In the genomic region with DNA sequence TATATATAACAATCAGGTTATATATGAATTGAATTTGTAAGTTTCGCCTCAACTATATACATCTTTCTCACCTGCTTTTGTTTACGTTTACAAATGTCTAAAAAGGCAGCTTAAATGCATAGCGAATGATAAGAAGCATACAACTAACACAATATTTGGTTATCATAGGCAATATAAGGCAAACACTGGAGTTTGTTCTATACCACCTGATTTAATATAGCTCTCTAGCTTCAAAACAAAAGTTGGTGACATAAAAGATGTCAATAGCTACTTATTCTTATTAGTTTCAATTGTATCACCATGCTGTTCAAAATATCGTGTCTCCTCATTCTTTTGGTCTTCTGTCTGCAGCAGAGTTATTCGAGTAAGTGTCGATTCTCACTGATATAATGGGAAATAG, we compare ENCODE assay signal across 2 fruit fly cellular contexts.
TF ChIP-seq lines count a peak whose summit lies in the region.

No protein-coding gene starts in this region.

- TF ChIP-seq CTCF in whole organism, embryonic (GFP tag; optimal IDR thresholded peaks at IDR 0.05; lab: Kevin White, UChicago): no peak

TF ChIP-seq in whole organism, embryonic, 481 proteins besides CTCF, POLR2A, EP300 and RAD21 (continues in another document):
- TF ChIP-seq caup (GFP tag; optimal IDR thresholded peaks at IDR 0.05; lab: Kevin White, UChicago; ENCODE audit: severe bottlenecking) (peak; percentile 32), CG13424 (tag; optimal IDR thresholded peaks at IDR 0.05; lab: Kevin White, UChicago) (no peak), HLH3B (GFP tag; IDR thresholded peaks at IDR 0.05; lab: Robert Waterston, UW) (0 out of 2 replicates have a peak, but pooled peaks have one; percentile 13), CG9797 (GFP tag; optimal IDR thresholded peaks at IDR 0.05; lab: Kevin White, UChicago) (no peak), CG2120 (GFP tag; optimal IDR thresholded peaks at IDR 0.05; lab: Kevin White, UChicago) (no peak), CG1603 (tag; optimal IDR thresholded peaks at IDR 0.05; lab: Kevin White, UChicago) (peak; percentile 0), CG18011 (GFP tag; optimal IDR thresholded peaks at IDR 0.05; lab: Kevin White, UChicago) (no peak), Rfx (GFP tag; IDR thresholded peaks at IDR 0.05; lab: Robert Waterston, UW) (peak; percentile 7; the same call in 1 of the 2 replicates), Sox102F (GFP tag; optimal IDR thresholded peaks at IDR 0.05; lab: Kevin White, UChicago) (peak; percentile 23), Med (GFP tag; lab: Kevin White, UChicago) (peak; percentile 76), CG15601 (tag; optimal IDR thresholded peaks at IDR 0.05; lab: Kevin White, UChicago) (peak; percentile 3), psq (GFP tag; optimal IDR thresholded peaks at IDR 0.05; lab: Kevin White, UChicago) (no peak), dm (GFP tag; optimal IDR thresholded peaks at IDR 0.05; lab: Kevin White, UChicago) (no peak), Hey (tag; optimal IDR thresholded peaks at IDR 0.05; lab: Kevin White, UChicago) (no peak), CG15269 (tag; optimal IDR thresholded peaks at IDR 0.05; lab: Kevin White, UChicago) (peak; percentile 15), z (GFP tag; IDR thresholded peaks at IDR 0.05; lab: Robert Waterston, UW) (no peak), CG10321 (GFP tag; IDR thresholded peaks at IDR 0.05; lab: Robert Waterston, UW) (no peak), CG17361 (GFP tag; IDR thresholded peaks at IDR 0.05; lab: Robert Waterston, UW) (no peak), gt (GFP tag; IDR thresholded peaks at IDR 0.05; lab: Robert Waterston, UW) (no peak), sob (GFP tag; IDR thresholded peaks at IDR 0.05; lab: Robert Waterston, UW) (0 out of 2 replicates have a peak, but pooled peaks have one; percentile 16), CG6813 (GFP tag; optimal IDR thresholded peaks at IDR 0.05; lab: Kevin White, UChicago) (peak; percentile 13), ci (GFP tag; IDR thresholded peaks at IDR 0.05; lab: Robert Waterston, UW) (0 out of 3 replicates have a peak, but pooled peaks have one; percentile 56), CG4707 (GFP tag; optimal IDR thresholded peaks at IDR 0.05; lab: Kevin White, UChicago) (peak; percentile 13), sens (GFP tag; lab: Kevin White, UChicago) (peak; percentile 56), CG15514 (GFP tag; optimal IDR thresholded peaks at IDR 0.05; lab: Kevin White, UChicago) (peak; percentile 36), CG2678 (tag; optimal IDR thresholded peaks at IDR 0.05; lab: Kevin White, UChicago) (peak; percentile 41), inv (GFP tag; IDR thresholded peaks at IDR 0.05; lab: Robert Waterston, UW; ENCODE audit: partially characterized antibody) (no peak), PHDP (tag; optimal IDR thresholded peaks at IDR 0.05; lab: Kevin White, UChicago) (peak; percentile 23), lab (GFP tag; optimal IDR thresholded peaks at IDR 0.05; lab: Kevin White, UChicago) (peak; percentile 31), Meics (GFP tag; optimal IDR thresholded peaks at IDR 0.05; lab: Kevin White, UChicago) (peak; percentile 20), fd3F (GFP tag; optimal IDR thresholded peaks at IDR 0.05; lab: Kevin White, UChicago) (peak; percentile 19), ase (GFP tag; IDR thresholded peaks at IDR 0.05; lab: Robert Waterston, UW) (no peak), odd (GFP tag; optimal IDR thresholded peaks at IDR 0.05; lab: Kevin White, UChicago) (peak; percentile 10), Asciz (GFP tag; optimal IDR thresholded peaks at IDR 0.05; lab: Kevin White, UChicago) (peak; percentile 65), ATbp (GFP tag; optimal IDR thresholded peaks at IDR 0.05; lab: Kevin White, UChicago) (peak; percentile 64), chm (GFP tag; IDR thresholded peaks at IDR 0.05; lab: Robert Waterston, UW) (no peak), CG8290 (GFP tag; optimal IDR thresholded peaks at IDR 0.05; lab: Kevin White, UChicago) (no peak), CG8290 (tag; optimal IDR thresholded peaks at IDR 0.05; lab: Kevin White, UChicago) (peak in 1 of 2 experiments; percentile 47), Chrac-16 (GFP tag; optimal IDR thresholded peaks at IDR 0.05; lab: Kevin White, UChicago) (no peak), Oli (tag; optimal IDR thresholded peaks at IDR 0.05; lab: Kevin White, UChicago) (no peak), CG17359 (tag; optimal IDR thresholded peaks at IDR 0.05; lab: Kevin White, UChicago) (peak; percentile 36), run (tag; optimal IDR thresholded peaks at IDR 0.05; lab: Kevin White, UChicago) (no peak), chn (GFP tag; optimal IDR thresholded peaks at IDR 0.05; lab: Kevin White, UChicago) (no peak)

TF ChIP-seq in whole organism, prepupa, 60 proteins besides CTCF, POLR2A, EP300 and RAD21:
- TF ChIP-seq fkh (GFP tag; optimal IDR thresholded peaks at IDR 0.05; lab: Kevin White, UChicago) (peak; percentile 44), CG16779 (tag; optimal IDR thresholded peaks at IDR 0.05; lab: Kevin White, UChicago) (no peak)
TF ChIP-seq in whole organism, prepupa: peak in this region for 1.
